Fruit fly (Drosophila melanogaster): Measurements from ENCODE around the gene CG3604.

DNA sequence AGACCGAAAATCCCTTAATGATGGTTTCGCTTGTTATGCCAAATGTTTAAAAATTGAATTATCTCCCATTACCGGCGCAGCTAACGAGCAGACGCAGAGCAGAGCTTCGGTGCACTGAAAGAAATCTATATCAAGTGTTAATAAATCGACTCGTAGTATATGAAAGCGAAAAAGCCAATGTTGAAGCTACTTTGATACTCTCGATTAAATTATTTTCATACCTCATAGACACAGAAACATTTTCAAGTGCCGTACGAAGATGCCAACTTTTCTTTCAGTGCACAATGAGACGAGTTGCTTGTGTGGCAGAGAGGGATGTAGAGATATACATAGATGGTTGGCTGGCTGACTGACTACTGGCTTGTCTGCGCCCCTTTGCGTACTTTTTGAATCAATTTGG, 21.9 kb downstream of the CG3604 start:
- no peak for TF ChIP-seq ovo (GFP tag; optimal IDR thresholded peaks at IDR 0.05)
- TF ChIP-seq CG1620 (GFP tag; optimal IDR thresholded peaks at IDR 0.05) = no peak
- no peak for TF ChIP-seq Hr96 (GFP tag; optimal IDR thresholded peaks at IDR 0.05)
- no peak for TF ChIP-seq kay (GFP tag; ENCODE audit: borderline replicate concordance)
- no peak for TF ChIP-seq CG7101 (tag; optimal IDR thresholded peaks at IDR 0.05)
- no peak for TF ChIP-seq CG12768 (GFP tag; optimal IDR thresholded peaks at IDR 0.05)
- no peak for TF ChIP-seq toe (GFP tag; optimal IDR thresholded peaks at IDR 0.05)
- no peak for TF ChIP-seq Crg-1 (GFP tag; optimal IDR thresholded peaks at IDR 0.05)
- TF ChIP-seq CG7045 (GFP tag; optimal IDR thresholded peaks at IDR 0.05) = no peak
- no peak for TF ChIP-seq cic (GFP tag; optimal IDR thresholded peaks at IDR 0.05)
